Fruit fly (Drosophila melanogaster) whole organism, wandering third instar larva: ENCODE data around the gene ppk19.

ENCODE experiments used
- Abd-B ChIP-seq: fragments of >200 bp; optimal IDR thresholded peaks from 2 replicates; lab custom pipeline; 2017; ENCODE audit warnings: missing biosample characterization, missing genetic modification characterization
- HLH106 ChIP-seq: fragments of 200-800 bp; optimal IDR thresholded peaks from 3 replicates; lab custom pipeline; 2019; ENCODE audit warnings: missing biosample characterization, mild to moderate bottlenecking, missing genetic modification characterization, moderate library complexity
- Mio ChIP-seq: sonication (Bioruptor generic); optimal IDR thresholded peaks from 2 replicates; lab custom pipeline; 2016; ENCODE audit warnings: missing biosample characterization, missing genetic modification characterization
- Sp1 ChIP-seq: fragments of 200-800 bp; sonication (Bioruptor generic); optimal IDR thresholded peaks from 3 replicates; lab custom pipeline; 2019; ENCODE audit warnings: missing biosample characterization, mild to moderate bottlenecking, missing genetic modification characterization, moderate library complexity
- br ChIP-seq: fragments of 200-800 bp; sonication (Bioruptor generic); optimal IDR thresholded peaks from 2 replicates; lab custom pipeline; 2016; ENCODE audit warnings: missing biosample characterization, missing genetic modification characterization
- h ChIP-seq: fragments of 200-800 bp; sonication (Bioruptor generic); optimal IDR thresholded peaks from 3 replicates; lab custom pipeline; 2016; ENCODE audit warnings: missing biosample characterization, mild to moderate bottlenecking, missing genetic modification characterization
- lola ChIP-seq: fragments of >200 bp; optimal IDR thresholded peaks from 2 replicates; lab custom pipeline; 2017; ENCODE audit warnings: missing biosample characterization, missing genetic modification characterization
- pan ChIP-seq: fragments of >200 bp; optimal IDR thresholded peaks from 2 replicates; lab custom pipeline; 2017
- psq ChIP-seq: fragments of 200-800 bp; sonication (Bioruptor generic); optimal IDR thresholded peaks from 3 replicates; lab custom pipeline; 2017; ENCODE audit warnings: missing biosample characterization, mild to moderate bottlenecking, missing genetic modification characterization, moderate library complexity
- rgr ChIP-seq: fragments of 200-800 bp; sonication (Bioruptor generic); optimal IDR thresholded peaks from 3 replicates; lab custom pipeline; 2016; ENCODE audit warnings: missing biosample characterization, mild to moderate bottlenecking, missing genetic modification characterization
- sage ChIP-seq: fragments of 200-800 bp; sonication (Bioruptor generic); optimal IDR thresholded peaks from 2 replicates; lab custom pipeline; 2016; ENCODE audit warnings: missing biosample characterization, mild to moderate bottlenecking, missing genetic modification characterization

DNA sequence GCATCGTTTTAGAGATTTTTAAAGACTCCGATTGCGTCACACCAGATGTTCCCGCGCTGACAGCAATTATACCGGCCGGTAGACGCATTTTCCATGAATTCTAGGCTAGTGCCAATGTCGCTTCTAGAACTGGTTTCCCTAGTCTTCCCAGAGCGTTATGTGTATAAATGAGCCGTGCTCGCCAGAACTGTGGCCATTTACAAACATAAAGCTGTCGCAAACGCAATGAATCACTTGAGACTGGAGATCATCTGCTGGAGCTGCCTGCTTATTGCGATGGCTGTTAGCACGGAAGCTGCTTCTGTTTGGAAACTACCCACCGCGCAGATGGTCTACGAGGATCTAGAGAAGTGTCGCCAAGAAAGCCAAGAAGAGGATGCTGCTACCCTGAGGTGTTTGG is 42.1 kb downstream of the ppk19 start, which contains the start of gene Obp99d:
- TF ChIP-seq pan (lab: Kevin White, UChicago) (no peak), h (GFP tag; lab: Kevin White, UChicago) (no peak), lola (GFP tag; lab: Kevin White, UChicago) (no peak), Sp1 (GFP tag; lab: Kevin White, UChicago) (no peak), HLH106 (tag; lab: Kevin White, UChicago) (no peak), Mio (no peak), br (GFP tag; lab: Kevin White, UChicago) (no peak), Abd-B (GFP tag; lab: Kevin White, UChicago) (no peak), psq (GFP tag; lab: Kevin White, UChicago) (no peak), rgr (GFP tag; lab: Kevin White, UChicago) (no peak), sage (GFP tag; lab: Kevin White, UChicago) (no peak)
